Fruit fly (Drosophila melanogaster): Measurements from ENCODE around the gene Nipsnap.
A peak's percentile ranks its signal among the peaks of the same experiment; 100 is the strongest.

Gene Nipsnap

DNA sequence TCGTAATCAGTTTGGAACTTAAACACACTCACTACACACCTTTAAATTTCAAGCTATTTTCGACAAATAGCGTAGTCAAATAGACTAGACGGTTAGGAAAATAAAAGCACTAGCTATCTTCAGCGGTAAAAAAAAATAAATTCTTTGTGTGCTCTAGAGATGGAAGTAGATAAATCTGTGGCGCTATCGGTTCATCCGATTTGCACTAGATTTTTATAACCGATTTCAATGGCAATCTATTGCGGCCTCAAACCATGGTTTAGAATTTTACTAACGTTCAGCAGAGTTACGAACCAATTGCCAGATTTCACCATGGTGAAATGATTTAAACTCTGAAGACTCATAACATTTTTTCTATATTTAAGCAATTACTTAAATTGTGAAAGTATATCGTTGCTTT lies 23.1 kb upstream of the Nipsnap start (continued):
- no peak for TF ChIP-seq twi (tag; optimal IDR thresholded peaks at IDR 0.05)
- peak; percentile 65 for TF ChIP-seq CG13894 (tag; optimal IDR thresholded peaks at IDR 0.05)
- TF ChIP-seq salm (tag; optimal IDR thresholded peaks at IDR 0.05): no peak
- peak; percentile 2 to 5 for TF ChIP-seq dpn (GFP tag; optimal IDR thresholded peaks at IDR 0.05)
- no peak for TF ChIP-seq fu2 (GFP tag; optimal IDR thresholded peaks at IDR 0.05)
- TF ChIP-seq Myb (GFP tag; optimal IDR thresholded peaks at IDR 0.05): peak; percentile 68
- peak; percentile 70 for TF ChIP-seq inv (GFP tag; IDR thresholded peaks at IDR 0.05; ENCODE audit: partially characterized antibody)
- TF ChIP-seq abd-A (tag; optimal IDR thresholded peaks at IDR 0.05): peak; percentile 25
- peak; percentile 1 for TF ChIP-seq gem (tag; optimal IDR thresholded peaks at IDR 0.05)
- TF ChIP-seq Doc2 (GFP tag; IDR thresholded peaks at IDR 0.05): no peak
- TF ChIP-seq CG4820 (GFP tag; optimal IDR thresholded peaks at IDR 0.05): no peak
- TF ChIP-seq grn (GFP tag; optimal IDR thresholded peaks at IDR 0.05): peak; percentile 76
- 0 out of 2 replicates have a peak, but pooled peaks have one; percentile 17 for TF ChIP-seq Ptx1 (GFP tag; IDR thresholded peaks at IDR 0.05)
- TF ChIP-seq Six4 (GFP tag; optimal IDR thresholded peaks at IDR 0.05): no peak
- TF ChIP-seq Dek (tag; optimal IDR thresholded peaks at IDR 0.05): peak; percentile 16
- peak; percentile 77 for TF ChIP-seq unc-4 (GFP tag; IDR thresholded peaks at IDR 0.05; ENCODE audit: partially characterized antibody)
- no peak for TF ChIP-seq eve (GFP tag; optimal IDR thresholded peaks at IDR 0.05)
- TF ChIP-seq CG14860 (GFP tag; IDR thresholded peaks at IDR 0.05; ENCODE audit: partially characterized antibody): 0 out of 3 replicates have a peak, but pooled peaks have one; percentile 41
- TF ChIP-seq CG8290 (GFP tag; optimal IDR thresholded peaks at IDR 0.05): peak; percentile 21
- TF ChIP-seq CG8290 (tag; optimal IDR thresholded peaks at IDR 0.05): peak; percentile 18 to 74
- TF ChIP-seq CHES-1-like (GFP tag; optimal IDR thresholded peaks at IDR 0.05): no peak
- TF ChIP-seq dan (GFP tag; IDR thresholded peaks at IDR 0.05): no peak
- 0 out of 4 replicates have a peak, but pooled peaks have one; percentile 69 for TF ChIP-seq chinmo (GFP tag; IDR thresholded peaks at IDR 0.05; ENCODE audit: partially characterized antibody)
- TF ChIP-seq Dad (GFP tag; optimal IDR thresholded peaks at IDR 0.05): peak; percentile 6
- TF ChIP-seq cg (GFP tag; optimal IDR thresholded peaks at IDR 0.05): no peak
- no peak for TF ChIP-seq CG10366 (GFP tag; IDR thresholded peaks at IDR 0.05)
- no peak for TF ChIP-seq cwo (GFP tag; optimal IDR thresholded peaks at IDR 0.05)
- 0 out of 2 replicates have a peak, but pooled peaks have one; percentile 13 for TF ChIP-seq CG32532 (GFP tag; IDR thresholded peaks at IDR 0.05)
- TF ChIP-seq amos (GFP tag; IDR thresholded peaks at IDR 0.05; ENCODE audit: partially characterized antibody): peak; percentile 87; the same call in 1 of the 2 replicates
- peak; percentile 11 for TF ChIP-seq mam (GFP tag; optimal IDR thresholded peaks at IDR 0.05)
- TF ChIP-seq CG9932 (GFP tag; IDR thresholded peaks at IDR 0.05): peak; percentile 54
- no peak for TF ChIP-seq CG17568 (GFP tag; optimal IDR thresholded peaks at IDR 0.05)
- TF ChIP-seq dmrt11E (tag; optimal IDR thresholded peaks at IDR 0.05): no peak
- peak; percentile 12; the same call in 1 of the 2 replicates for TF ChIP-seq nerfin-2 (GFP tag; IDR thresholded peaks at IDR 0.05; ENCODE audit: partially characterized antibody)
- no peak for TF ChIP-seq CG1024 (GFP tag; IDR thresholded peaks at IDR 0.05)
- no peak for TF ChIP-seq jing (GFP tag; optimal IDR thresholded peaks at IDR 0.05)
- no peak for TF ChIP-seq Drgx (GFP tag; IDR thresholded peaks at IDR 0.05)
- peak; percentile 47 for TF ChIP-seq CG2712 (tag; optimal IDR thresholded peaks at IDR 0.05)
- peak; percentile 76 for TF ChIP-seq Scr (GFP tag; IDR thresholded peaks at IDR 0.05; ENCODE audit: partially characterized antibody)
- peak; percentile 82 for TF ChIP-seq Lhr (GFP tag; optimal IDR thresholded peaks at IDR 0.05)
- TF ChIP-seq Antp (GFP tag; optimal IDR thresholded peaks at IDR 0.05): peak; percentile 0
- peak; percentile 39 for TF ChIP-seq CG10267 (tag; optimal IDR thresholded peaks at IDR 0.05)
- peak; percentile 74 for TF ChIP-seq Dll (GFP tag; IDR thresholded peaks at IDR 0.05; ENCODE audit: partially characterized antibody)
- TF ChIP-seq dmrt99B (tag; optimal IDR thresholded peaks at IDR 0.05): no peak
- TF ChIP-seq onecut (GFP tag; IDR thresholded peaks at IDR 0.05): no peak
- TF ChIP-seq Hr39 (optimal IDR thresholded peaks at IDR 0.05): no peak
- no peak for TF ChIP-seq CG9727 (GFP tag; optimal IDR thresholded peaks at IDR 0.05)
- TF ChIP-seq grau (tag; optimal IDR thresholded peaks at IDR 0.05): peak; percentile 10
- peak; percentile 2 for TF ChIP-seq Asciz (GFP tag; optimal IDR thresholded peaks at IDR 0.05)
- peak; percentile 71 for TF ChIP-seq Dref (GFP tag; IDR thresholded peaks at IDR 0.05)
- TF ChIP-seq CG3995 (GFP tag; optimal IDR thresholded peaks at IDR 0.05): peak; percentile 27

All from whole organism, embryonic.